Fruit fly (Drosophila melanogaster): ENCODE measurements around the gene RpS9.

DNA sequence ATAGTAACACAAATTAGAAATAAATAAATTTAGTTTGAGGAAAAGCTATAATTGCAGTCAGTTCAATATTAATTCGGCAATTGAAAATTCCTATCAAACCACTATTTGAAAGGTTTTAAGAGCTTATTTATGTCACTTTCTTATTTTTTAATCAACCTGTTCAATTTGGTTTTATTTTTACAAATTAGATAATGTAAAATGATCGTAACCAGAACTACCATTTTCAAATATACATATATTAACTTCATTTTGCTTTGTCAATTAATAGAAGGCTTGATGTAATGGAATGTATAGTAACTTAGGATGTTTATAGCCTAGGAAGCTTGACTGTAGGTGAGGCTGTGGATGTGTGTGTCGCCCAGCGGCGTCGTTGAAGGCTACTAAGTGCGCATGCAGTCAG lies 44.7 kb downstream of the RpS9 start:
- no peak for TF ChIP-seq usp (GFP tag; optimal IDR thresholded peaks at IDR 0.05)
- TF ChIP-seq foxo (GFP tag; optimal IDR thresholded peaks at IDR 0.05): no peak

All from whole organism, wandering third instar larva.